Fruit fly (Drosophila melanogaster) whole organism, embryonic: ENCODE measurements around the gene ver.

Experiments used
- CG10209 ChIP-seq: fragments of 200-800 bp; sonication (Bioruptor generic); optimal IDR thresholded peaks from 3 replicates; lab custom pipeline; 2017; ENCODE audit warnings: missing biosample characterization, mild to moderate bottlenecking, missing genetic modification characterization, missing genetic modification reagents
- CG10654 ChIP-seq: fragments of 200-800 bp; sonication (Bioruptor generic); optimal IDR thresholded peaks from 2 replicates; lab custom pipeline; 2016; ENCODE audit warnings: missing biosample characterization, missing genetic modification characterization
- CG12769 ChIP-seq: fragments of 200-800 bp; sonication (Bioruptor generic); optimal IDR thresholded peaks from 2 replicates; lab custom pipeline; 2019; ENCODE audit warnings: missing biosample characterization, mild to moderate bottlenecking, missing genetic modification characterization, moderate library complexity
- CG14710 ChIP-seq: fragments of 200-800 bp; sonication (Bioruptor generic); optimal IDR thresholded peaks from 3 replicates; lab custom pipeline; 2019; ENCODE audit warnings: missing biosample characterization, mild to moderate bottlenecking, missing genetic modification characterization, moderate library complexity
- CG15269 ChIP-seq: fragments of 200-800 bp; sonication (Bioruptor generic); optimal IDR thresholded peaks from 2 replicates; lab custom pipeline; 2018; ENCODE audit warnings: missing biosample characterization, mild to moderate bottlenecking, missing genetic modification characterization, moderate library complexity
- CG15601 ChIP-seq: fragments of 200-800 bp; sonication (Bioruptor generic); optimal IDR thresholded peaks from 3 replicates; lab custom pipeline; 2019; ENCODE audit warnings: missing biosample characterization, mild to moderate bottlenecking, missing genetic modification characterization, moderate library complexity
- CG17359 ChIP-seq: fragments of 200-800 bp; sonication (Bioruptor generic); optimal IDR thresholded peaks from 3 replicates; lab custom pipeline; 2018; ENCODE audit warnings: missing biosample characterization, mild to moderate bottlenecking, missing genetic modification characterization, moderate library complexity
- CG17802 ChIP-seq: fragments of 200-800 bp; sonication (Bioruptor generic); optimal IDR thresholded peaks from 2 replicates; lab custom pipeline; 2018; ENCODE audit warnings: missing biosample characterization, mild to moderate bottlenecking, missing genetic modification characterization, moderate library complexity
- CG32532 ChIP-seq: fragments of 200-800 bp; sonication (Bioruptor generic); IDR thresholded peaks from 2 replicates; pipeline ENCODE4 v1.3.6; 2022; ENCODE audit warnings: missing biosample characterization, missing genetic modification characterization
- CG3726 ChIP-seq: fragments of 200-800 bp; sonication (Bioruptor generic); IDR thresholded peaks from 3 replicates; pipeline ENCODE4, ENCODE4 v1.3.6; 2022; ENCODE audit warnings: missing biosample characterization, missing genetic modification characterization
- CG3847 ChIP-seq: fragments of 200-800 bp; sonication (Bioruptor generic); IDR thresholded peaks from 2 replicates; pipeline ENCODE4 v1.3.6; 2022; ENCODE audit warnings: missing biosample characterization, missing genetic modification characterization
- CG4282 ChIP-seq: fragments of 200-800 bp; sonication (Bioruptor generic); optimal IDR thresholded peaks from 2 replicates; lab custom pipeline; 2016; ENCODE audit warnings: missing biosample characterization, missing genetic modification characterization
- CG43689 ChIP-seq: fragments of 200-800 bp; sonication (Bioruptor generic); IDR thresholded peaks from 2 replicates; pipeline ENCODE4 v1.3.6; 2022; ENCODE audit warnings: missing biosample characterization, missing genetic modification characterization
- CG9797 ChIP-seq: fragments of 200-800 bp; sonication (Bioruptor generic); optimal IDR thresholded peaks from 3 replicates; lab custom pipeline; 2018; ENCODE audit warnings: missing biosample characterization, mild to moderate bottlenecking, missing genetic modification characterization
- D ChIP-seq, 2 experiments: fragments of 200-800 bp in 1 of 2; fragments of >200 bp in 1 of 2; sonication (Bioruptor generic) in 1 of 2; optimal IDR thresholded peaks; 2 replicates in 1 of 2; 3 replicates in 1 of 2; lab custom pipeline; 2017; ENCODE audit warnings: mild to moderate bottlenecking in 1 of 2, missing biosample characterization in 1 of 2, missing genetic modification characterization in 1 of 2, missing genetic modification reagents in 1 of 2
- Drgx ChIP-seq: fragments of 200-800 bp; sonication (Bioruptor generic); IDR thresholded peaks from 2 replicates; pipeline ENCODE4 v1.3.6; 2022; ENCODE audit warnings: missing biosample characterization, missing genetic modification characterization
- H15 ChIP-seq: fragments of 200-800 bp; sonication (Bioruptor generic); IDR thresholded peaks from 3 replicates; pipeline ENCODE4 v1.3.6; 2022; ENCODE audit warnings: missing biosample characterization, missing genetic modification characterization
- HLHmδ ChIP-seq: fragments of 200-800 bp; sonication (Bioruptor generic); optimal IDR thresholded peaks from 2 replicates; lab custom pipeline; 2018; ENCODE audit warnings: missing biosample characterization, mild to moderate bottlenecking, missing genetic modification characterization, moderate library complexity
- Hsf ChIP-seq: fragments of 200-800 bp; sonication (Bioruptor generic); optimal IDR thresholded peaks from 3 replicates; lab custom pipeline; 2016; ENCODE audit warnings: missing biosample characterization, missing genetic modification characterization
- Mrtf ChIP-seq: fragments of 200-800 bp; sonication (Bioruptor generic); IDR thresholded peaks from 3 replicates; pipeline ENCODE4 v1.3.6; 2022; ENCODE audit warnings: missing biosample characterization, missing genetic modification characterization
- Side ChIP-seq: fragments of 200-800 bp; sonication (Bioruptor generic); optimal IDR thresholded peaks from 2 replicates; lab custom pipeline; 2016; ENCODE audit warnings: missing biosample characterization, missing genetic modification characterization
- Sry-δ ChIP-seq: fragments of 200-800 bp; sonication (Bioruptor generic); optimal IDR thresholded peaks from 2 replicates; lab custom pipeline; 2016; ENCODE audit warnings: missing biosample characterization, missing genetic modification characterization
- Stat92E ChIP-seq, 3 experiments: fragments of >200 bp in 2 of 3; fragments of 200-800 bp in 1 of 3; sonication (Bioruptor generic) in 1 of 3; optimal IDR thresholded peaks; 2 replicates each; lab custom pipeline; 2017 to 2019; ENCODE audit warnings: missing biosample characterization in 3 of 3, missing genetic modification characterization in 3 of 3, mild to moderate bottlenecking in 1 of 3, moderate library complexity in 1 of 3
- YL-1 ChIP-seq: fragments of 200-800 bp; sonication (Bioruptor generic); optimal IDR thresholded peaks from 3 replicates; lab custom pipeline; 2017; ENCODE audit warnings: missing biosample characterization, mild to moderate bottlenecking, missing genetic modification characterization
- bcd ChIP-seq: fragments of 200-800 bp; sonication (Bioruptor generic); optimal IDR thresholded peaks from 2 replicates; lab custom pipeline; 2017; ENCODE audit warnings: missing biosample characterization, mild to moderate bottlenecking, missing genetic modification characterization
- btn ChIP-seq: fragments of 200-800 bp; sonication (Bioruptor generic); optimal IDR thresholded peaks from 2 replicates; lab custom pipeline; 2016; ENCODE audit warnings: missing biosample characterization, missing genetic modification characterization
- caup ChIP-seq: fragments of 200-800 bp; sonication (Bioruptor generic); optimal IDR thresholded peaks from 3 replicates; lab custom pipeline; 2017; ENCODE audit warnings: missing biosample characterization, mild to moderate bottlenecking, missing genetic modification characterization, moderate library complexity; ENCODE audit not compliant: severe bottlenecking
- chn ChIP-seq: fragments of 200-800 bp; sonication (Bioruptor generic); optimal IDR thresholded peaks from 2 replicates; lab custom pipeline; 2016; ENCODE audit warnings: missing biosample characterization, missing genetic modification characterization
- corto ChIP-seq: fragments of 200-800 bp; sonication (Bioruptor generic); optimal IDR thresholded peaks from 2 replicates; lab custom pipeline; 2016; ENCODE audit warnings: missing biosample characterization, mild to moderate bottlenecking, missing genetic modification characterization, moderate library complexity
- crol ChIP-seq: fragments of 200-800 bp; sonication (Bioruptor generic); IDR thresholded peaks from 2 replicates; pipeline ENCODE4 v1.3.6; 2022; ENCODE audit warnings: missing biosample characterization, missing genetic modification characterization
- danr ChIP-seq: fragments of 200-800 bp; sonication (Bioruptor generic); IDR thresholded peaks from 2 replicates; pipeline ENCODE4 v1.3.6; 2022; ENCODE audit warnings: missing biosample characterization, missing genetic modification characterization
- dmrt11E ChIP-seq: fragments of 200-800 bp; sonication (Bioruptor generic); optimal IDR thresholded peaks from 3 replicates; lab custom pipeline; 2018; ENCODE audit warnings: missing biosample characterization, mild to moderate bottlenecking, missing genetic modification characterization, moderate library complexity
- emc ChIP-seq: fragments of 200-800 bp; sonication (Bioruptor generic); optimal IDR thresholded peaks from 2 replicates; lab custom pipeline; 2016; ENCODE audit warnings: missing biosample characterization, missing genetic modification characterization
- eyg ChIP-seq: fragments of 200-800 bp; sonication (Bioruptor generic); optimal IDR thresholded peaks from 3 replicates; lab custom pipeline; 2016; ENCODE audit warnings: missing biosample characterization, missing genetic modification characterization
- fd96Cb ChIP-seq: fragments of 200-800 bp; sonication (Bioruptor generic); optimal IDR thresholded peaks from 2 replicates; lab custom pipeline; 2018; ENCODE audit warnings: missing biosample characterization, mild to moderate bottlenecking, missing genetic modification characterization, moderate library complexity
- gce ChIP-seq: fragments of 200-800 bp; sonication (Bioruptor generic); IDR thresholded peaks from 3 replicates; pipeline ENCODE4 v1.3.6; 2022; ENCODE audit warnings: missing biosample characterization, missing genetic modification characterization
- gcm ChIP-seq: fragments of 200-800 bp; sonication (Bioruptor generic); optimal IDR thresholded peaks from 2 replicates; lab custom pipeline; 2019; ENCODE audit warnings: missing biosample characterization, mild to moderate bottlenecking, missing genetic modification characterization, moderate library complexity
- gt ChIP-seq: fragments of 200-800 bp; sonication (Bioruptor generic); IDR thresholded peaks from 2 replicates; pipeline ENCODE4 v1.3.6; 2022; ENCODE audit warnings: missing biosample characterization, missing genetic modification characterization
- insv ChIP-seq, 2 experiments: fragments of 200-800 bp; sonication (Bioruptor generic); optimal IDR thresholded peaks; 3 replicates each; lab custom pipeline; 2016 to 2018; ENCODE audit warnings: missing biosample characterization in 2 of 2, missing genetic modification characterization in 2 of 2
- onecut ChIP-seq: fragments of 200-800 bp; sonication (Bioruptor generic); IDR thresholded peaks from 2 replicates; pipeline ENCODE4 v1.3.6; 2022; ENCODE audit warnings: missing biosample characterization, missing genetic modification characterization
- prd ChIP-seq, 3 experiments: fragments of >200 bp in 2 of 3; fragments of 200-800 bp in 1 of 3; sonication (Bioruptor generic) in 1 of 3; optimal IDR thresholded peaks in 2 of 3; IDR thresholded peaks in 1 of 3; 2 replicates in 2 of 3; 3 replicates in 1 of 3; pipeline versions ENCODE4 v1.3.6 to Lab custom; 2017 to 2022; ENCODE audit warnings: missing biosample characterization in 1 of 3, missing genetic modification characterization in 1 of 3
- pum ChIP-seq: fragments of 200-800 bp; sonication (Bioruptor generic); optimal IDR thresholded peaks from 2 replicates; lab custom pipeline; 2016; ENCODE audit warnings: missing biosample characterization, missing genetic modification characterization
- repo ChIP-seq: fragments of 200-800 bp; sonication (Bioruptor generic); optimal IDR thresholded peaks from 2 replicates; lab custom pipeline; 2016; ENCODE audit warnings: missing biosample characterization, missing genetic modification characterization
- salm ChIP-seq: fragments of 200-800 bp; sonication (Bioruptor generic); optimal IDR thresholded peaks from 2 replicates; lab custom pipeline; 2018; ENCODE audit warnings: missing biosample characterization, mild to moderate bottlenecking, missing genetic modification characterization
- seq ChIP-seq: fragments of 200-800 bp; sonication (Bioruptor generic); IDR thresholded peaks from 2 replicates; pipeline ENCODE4 v1.3.6; 2022; ENCODE audit warnings: missing biosample characterization, missing genetic modification characterization
- tgo ChIP-seq: fragments of 200-800 bp; sonication (Bioruptor generic); IDR thresholded peaks from 3 replicates; pipeline ENCODE4 v1.3.6; 2022; ENCODE audit warnings: missing biosample characterization, missing genetic modification characterization
- tin ChIP-seq: fragments of 200-800 bp; sonication (Bioruptor generic); optimal IDR thresholded peaks from 3 replicates; lab custom pipeline; 2016; ENCODE audit warnings: missing biosample characterization, missing genetic modification characterization
- unc-4 ChIP-seq: fragments of 200-800 bp; sonication (Bioruptor generic); IDR thresholded peaks from 2 replicates; pipeline ENCODE4 v1.3.6; 2022; ENCODE audit warnings: missing biosample characterization, missing genetic modification characterization; ENCODE audit not compliant: partially characterized antibody
- usp ChIP-seq: fragments of >200 bp; optimal IDR thresholded peaks from 2 replicates; lab custom pipeline; 2017; ENCODE audit warnings: missing biosample characterization, missing genetic modification characterization
- z ChIP-seq: fragments of 200-800 bp; sonication (Bioruptor generic); IDR thresholded peaks from 3 replicates; pipeline ENCODE4 v1.3.6; 2022; ENCODE audit warnings: missing biosample characterization, missing genetic modification characterization

The ver gene

dm6 chr3L:12482246-12482645 lies 41.5 kb upstream of the ver start, which contains the start of gene CG33725 (continued):
- TF ChIP-seq gcm (GFP tag; lab: Kevin White, UChicago) (no peak), CG9797 (GFP tag; lab: Kevin White, UChicago) (no peak), Side (GFP tag; lab: Kevin White, UChicago) (no peak), CG43689 (0 out of 2 replicates have a peak, but pooled peaks have one; percentile 17), fd96Cb (tag; lab: Kevin White, UChicago) (no peak), insv (GFP tag; optimal IDR thresholded peaks at IDR 0.05; lab: Kevin White, UChicago) (no peak), D (optimal IDR thresholded peaks at IDR 0.05; lab: Kevin White, UChicago) (no peak), D (GFP tag; optimal IDR thresholded peaks at IDR 0.05; lab: Kevin White, UChicago) (no peak), CG15269 (tag; lab: Kevin White, UChicago) (no peak), salm (tag; lab: Kevin White, UChicago) (no peak), CG3847 (GFP tag; lab: Robert Waterston, UW) (no peak), prd (optimal IDR thresholded peaks at IDR 0.05; lab: Kevin White, UChicago) (no peak), prd (GFP tag; IDR thresholded peaks at IDR 0.05; lab: Robert Waterston, UW) (no peak), corto (no peak), gt (GFP tag; lab: Robert Waterston, UW) (no peak), danr (GFP tag; lab: Robert Waterston, UW) (no peak), seq (GFP tag; lab: Robert Waterston, UW) (no peak), unc-4 (GFP tag; lab: Robert Waterston, UW) (no peak), CG15601 (tag; lab: Kevin White, UChicago) (no peak), CG14710 (tag; lab: Kevin White, UChicago) (no peak), CG4282 (GFP tag; lab: Kevin White, UChicago) (no peak), emc (GFP tag; lab: Kevin White, UChicago) (no peak), YL-1 (GFP tag; lab: Kevin White, UChicago) (no peak), gce (GFP tag; lab: Robert Waterston, UW) (no peak), btn (no peak), tgo (0 out of 3 replicates have a peak, but pooled peaks have one; percentile 26), crol (GFP tag; lab: Robert Waterston, UW) (peak; percentile 92), Drgx (peak; percentile 30; the same call in 1 of the 2 replicates), Hsf (GFP tag; lab: Kevin White, UChicago) (no peak), bcd (no peak), CG32532 (GFP tag; lab: Robert Waterston, UW) (no peak), eyg (GFP tag; lab: Kevin White, UChicago) (peak; percentile 31), caup (GFP tag; lab: Kevin White, UChicago) (no peak), CG12769 (tag; lab: Kevin White, UChicago) (peak; percentile 34), z (GFP tag; lab: Robert Waterston, UW) (no peak), CG3726 (GFP tag; lab: Robert Waterston, UW) (no peak), HLHmδ (GFP tag; lab: Kevin White, UChicago) (peak; percentile 55), CG10654 (GFP tag; lab: Kevin White, UChicago) (no peak), Mrtf (GFP tag; lab: Robert Waterston, UW) (no peak), onecut (GFP tag; lab: Robert Waterston, UW) (no peak), Sry-δ (GFP tag; lab: Kevin White, UChicago) (no peak), chn (GFP tag; lab: Kevin White, UChicago) (no peak), tin (GFP tag; lab: Kevin White, UChicago) (no peak), CG10209 (GFP tag; lab: Kevin White, UChicago) (no peak), CG17802 (tag; lab: Kevin White, UChicago) (no peak), dmrt11E (tag; lab: Kevin White, UChicago) (peak; percentile 11), repo (GFP tag; lab: Kevin White, UChicago) (no peak), Stat92E (GFP tag; optimal IDR thresholded peaks at IDR 0.05; lab: Kevin White, UChicago) (no peak), pum (GFP tag; lab: Kevin White, UChicago) (no peak), CG17359 (tag; lab: Kevin White, UChicago) (no peak), H15 (no peak), usp (no peak)
